Worm (Caenorhabditis elegans) whole organism, young adult: ENCODE measurements around the gene panl-3.
A peak's percentile ranks its signal among the peaks of the same experiment; 100 is the strongest.

Experiments
- D2030.7 ChIP-seq: fragments of 200-800 bp; sonication (Bioruptor generic); IDR thresholded peaks from 2 replicates; pipeline ENCODE4 v1.3.6; 2022; ENCODE audit warnings: missing genetic modification reagents, missing genetic modification characterization, missing compliant biosample characterization
- F23B12.7 ChIP-seq: sonication (generic microtip); optimal IDR thresholded peaks from 2 replicates; lab custom pipeline; 2017; ENCODE audit warnings: missing genetic modification characterization, mild to moderate bottlenecking, missing compliant biosample characterization, antibody characterized with exemption, moderate library complexity; ENCODE audit not compliant: insufficient read depth
- F49E8.2 ChIP-seq: sonication (generic microtip); optimal IDR thresholded peaks from 3 replicates; lab custom pipeline; 2017; ENCODE audit warnings: missing genetic modification characterization, mild to moderate bottlenecking, missing compliant biosample characterization, antibody characterized with exemption, moderate library complexity; ENCODE audit not compliant: insufficient read depth
- F52B5.7 ChIP-seq: sonication (generic microtip); optimal IDR thresholded peaks from 2 replicates; lab custom pipeline; 2016; ENCODE audit warnings: mild to moderate bottlenecking, missing genetic modification characterization, missing compliant biosample characterization
- F57A8.1 ChIP-seq: fragments of 200-800 bp; sonication (Bioruptor generic); optimal IDR thresholded peaks from 2 replicates; lab custom pipeline; 2018; ENCODE audit warnings: mild to moderate bottlenecking, missing genetic modification characterization, moderate library complexity, missing compliant biosample characterization
- Y53F4B.3 ChIP-seq: fragments of 200-800 bp; sonication (Bioruptor generic); IDR thresholded peaks from 2 replicates; pipeline ENCODE4 v1.3.6; 2022; ENCODE audit warnings: missing genetic modification reagents, missing genetic modification characterization, missing compliant biosample characterization
- Y56A3A.18 ChIP-seq: fragments of 200-800 bp; sonication (Bioruptor generic); IDR thresholded peaks from 2 replicates; pipeline ENCODE4 v1.3.6; 2022; ENCODE audit warnings: missing genetic modification reagents, missing genetic modification characterization, missing compliant biosample characterization
- Y79H2A.3 ChIP-seq: fragments of 200-800 bp; sonication (Bioruptor generic); conservative IDR thresholded peaks from 2 replicates; pipeline ENCODE4 v1.3.6; 2022; ENCODE audit warnings: missing genetic modification reagents, missing genetic modification characterization, missing compliant biosample characterization
- Y95B8A.8 ChIP-seq: fragments of 200-800 bp; sonication (Bioruptor generic); IDR thresholded peaks from 2 replicates; pipeline ENCODE4 v1.3.6; 2022; ENCODE audit warnings: missing genetic modification reagents, missing genetic modification characterization, missing compliant biosample characterization
- ZK185.1 ChIP-seq: sonication (generic microtip); optimal IDR thresholded peaks from 2 replicates; lab custom pipeline; 2016; ENCODE audit warnings: mild to moderate bottlenecking, missing genetic modification characterization, missing compliant biosample characterization; ENCODE audit not compliant: poor library complexity, severe bottlenecking
- akir-1 ChIP-seq: fragments of 200-800 bp; sonication (Bioruptor generic); optimal IDR thresholded peaks from 2 replicates; lab custom pipeline; 2018; ENCODE audit warnings: mild to moderate bottlenecking, missing genetic modification characterization, moderate library complexity, missing compliant biosample characterization
- ama-1 ChIP-seq, 3 experiments: fragments of 150-350 bp in 1 of 3; sonication (generic microtip) in 2 of 3; optimal IDR thresholded peaks; 2 replicates each; lab custom pipeline; 2014 to 2018; ENCODE audit warnings: missing biosample characterization in 2 of 3, missing genetic modification characterization in 2 of 3, missing genetic modification reagents in 2 of 3
- aptf-3 ChIP-seq: fragments of 200-800 bp; sonication (Bioruptor generic); IDR thresholded peaks from 2 replicates; pipeline ENCODE4 v1.3.6; 2022; ENCODE audit warnings: missing genetic modification characterization, missing compliant biosample characterization
- attf-6 ChIP-seq: fragments of 200-800 bp; sonication (Bioruptor generic); IDR thresholded peaks from 2 replicates; pipeline ENCODE4 v1.3.6; 2022; ENCODE audit warnings: missing genetic modification reagents, missing genetic modification characterization, missing compliant biosample characterization
- bed-1 ChIP-seq: fragments of 200-800 bp; sonication (Bioruptor generic); IDR thresholded peaks from 2 replicates; pipeline ENCODE4 v1.3.6; 2022; ENCODE audit warnings: missing genetic modification reagents, missing genetic modification characterization, missing compliant biosample characterization
- ceh-27 ChIP-seq: fragments of 200-800 bp; sonication (Bioruptor generic); optimal IDR thresholded peaks from 2 replicates; lab custom pipeline; 2018; ENCODE audit warnings: mild to moderate bottlenecking, missing genetic modification characterization, moderate library complexity, missing compliant biosample characterization
- ceh-58 ChIP-seq: fragments of 200-800 bp; sonication (Bioruptor generic); IDR thresholded peaks from 2 replicates; pipeline ENCODE4 v1.3.6; 2022; ENCODE audit warnings: missing genetic modification characterization, missing compliant biosample characterization
- dpl-1 ChIP-seq: fragments of 150-350 bp; optimal IDR thresholded peaks from 2 replicates; lab custom pipeline; 2014; ENCODE audit warnings: missing biosample characterization, missing genetic modification reagents, missing genetic modification characterization
- ekl-4 ChIP-seq: fragments of 200-800 bp; sonication (Bioruptor generic); IDR thresholded peaks from 2 replicates; pipeline ENCODE4 v1.3.6; 2022; ENCODE audit warnings: missing genetic modification reagents, missing genetic modification characterization, missing compliant biosample characterization
- him-1 ChIP-seq: sonication (generic microtip); optimal IDR thresholded peaks from 2 replicates; lab custom pipeline; 2016; ENCODE audit warnings: missing genotype, missing genetic modification reagents, missing genetic modification characterization, missing compliant biosample characterization
- hlh-12 ChIP-seq: sonication (generic microtip); optimal IDR thresholded peaks from 2 replicates; lab custom pipeline; 2016; ENCODE audit warnings: missing genetic modification characterization, missing compliant biosample characterization
- hrde-1 ChIP-seq: sonication (generic microtip); optimal IDR thresholded peaks from 2 replicates; lab custom pipeline; 2016; ENCODE audit warnings: missing genetic modification characterization, mild to moderate bottlenecking, missing compliant biosample characterization, moderate library complexity, missing genotype, missing genetic modification reagents, borderline replicate concordance
- lag-1 ChIP-seq: fragments of 200-800 bp; sonication (Bioruptor generic); IDR thresholded peaks from 2 replicates; pipeline ENCODE4 v1.3.6; 2022; ENCODE audit warnings: missing genetic modification reagents, missing genetic modification characterization, missing compliant biosample characterization
- lin-26 ChIP-seq: fragments of 200-800 bp; sonication (Bioruptor generic); IDR thresholded peaks from 2 replicates; pipeline ENCODE4 v1.3.6; 2022; ENCODE audit warnings: missing genetic modification reagents, missing genetic modification characterization, missing compliant biosample characterization
- lin-40 ChIP-seq: sonication (generic microtip); optimal IDR thresholded peaks from 2 replicates; lab custom pipeline; 2016; ENCODE audit warnings: missing genetic modification characterization, mild to moderate bottlenecking, missing compliant biosample characterization, missing genotype, missing genetic modification reagents
- lin-54 ChIP-seq: fragments of 200-800 bp; sonication (Bioruptor generic); optimal IDR thresholded peaks from 2 replicates; lab custom pipeline; 2018; ENCODE audit warnings: mild to moderate bottlenecking, missing genetic modification characterization, missing compliant biosample characterization
- lir-1 ChIP-seq: fragments of 200-800 bp; sonication (Bioruptor generic); conservative IDR thresholded peaks from 2 replicates; pipeline ENCODE4 v1.3.6; 2022; ENCODE audit warnings: missing genetic modification reagents, missing genetic modification characterization, missing compliant biosample characterization
- lsl-1 ChIP-seq: fragments of 200-800 bp; sonication (Bioruptor generic); optimal IDR thresholded peaks from 2 replicates; lab custom pipeline; 2018; ENCODE audit warnings: mild to moderate bottlenecking, missing genetic modification characterization, moderate library complexity, missing compliant biosample characterization
- madf-3 ChIP-seq: fragments of 200-800 bp; sonication (Bioruptor generic); IDR thresholded peaks from 2 replicates; pipeline ENCODE4 v1.3.6; 2022; ENCODE audit warnings: missing genetic modification reagents, missing genetic modification characterization, missing compliant biosample characterization
- madf-6 ChIP-seq: fragments of 200-800 bp; sonication (Bioruptor generic); IDR thresholded peaks from 2 replicates; pipeline ENCODE4 v1.3.6; 2022; ENCODE audit warnings: missing genetic modification reagents, missing genetic modification characterization, missing compliant biosample characterization
- mel-28 ChIP-seq: sonication (generic microtip); optimal IDR thresholded peaks from 2 replicates; lab custom pipeline; 2016; ENCODE audit warnings: borderline replicate concordance, mild to moderate bottlenecking, missing genetic modification characterization, missing compliant biosample characterization
- mxl-1 ChIP-seq: sonication (generic microtip); optimal IDR thresholded peaks from 2 replicates; lab custom pipeline; 2016; ENCODE audit warnings: missing genetic modification characterization, missing compliant biosample characterization
- nfya-2 ChIP-seq: fragments of 200-800 bp; sonication (Bioruptor generic); IDR thresholded peaks from 2 replicates; pipeline ENCODE4 v1.3.6; 2022; ENCODE audit warnings: missing genetic modification reagents, missing genetic modification characterization, missing compliant biosample characterization
- nhr-80 ChIP-seq: sonication (generic microtip); optimal IDR thresholded peaks from 2 replicates; lab custom pipeline; 2016; ENCODE audit warnings: missing genetic modification characterization, missing compliant biosample characterization
- rcor-1 ChIP-seq: fragments of 200-800 bp; sonication (Bioruptor generic); IDR thresholded peaks from 2 replicates; pipeline ENCODE4 v1.3.6; 2022; ENCODE audit warnings: missing genetic modification reagents, missing genetic modification characterization, missing compliant biosample characterization
- rec-8 ChIP-seq, 2 experiments: sonication (generic microtip); optimal IDR thresholded peaks; 2 replicates each; lab custom pipeline; 2016; ENCODE audit warnings: mild to moderate bottlenecking in 2 of 2, missing genetic modification characterization in 2 of 2, missing genetic modification reagents in 2 of 2, missing genotype in 2 of 2, missing biosample characterization in 1 of 2, missing compliant biosample characterization in 1 of 2, moderate library complexity in 1 of 2
- sdz-38 ChIP-seq: sonication (generic microtip); optimal IDR thresholded peaks from 2 replicates; lab custom pipeline; 2016; ENCODE audit warnings: missing genotype, missing genetic modification characterization, missing compliant biosample characterization
- sea-2 ChIP-seq: fragments of 200-800 bp; sonication (Bioruptor generic); IDR thresholded peaks from 2 replicates; pipeline ENCODE4 v1.3.6; 2022; ENCODE audit warnings: missing genetic modification characterization, missing compliant biosample characterization
- snpc-1.1 ChIP-seq: sonication (generic microtip); optimal IDR thresholded peaks from 2 replicates; lab custom pipeline; 2017; ENCODE audit warnings: missing genetic modification characterization, mild to moderate bottlenecking, missing compliant biosample characterization, antibody characterized with exemption, moderate library complexity, missing genotype, missing genetic modification reagents; ENCODE audit not compliant: insufficient read depth
- snpc-4 ChIP-seq, 5 experiments: fragments of 150-350 bp in 1 of 5; sonication (generic microtip) in 4 of 5; optimal IDR thresholded peaks; 2 replicates each; lab custom pipeline; 2014 to 2018; ENCODE audit warnings: missing genetic modification characterization in 5 of 5, missing biosample characterization in 3 of 5, antibody characterized with exemption in 2 of 5, mild to moderate bottlenecking in 2 of 5, missing compliant biosample characterization in 2 of 5, missing genotype in 2 of 5, moderate library complexity in 2 of 5, missing genetic modification reagents in 1 of 5
- zim-3 ChIP-seq: sonication (generic microtip); optimal IDR thresholded peaks from 2 replicates; lab custom pipeline; 2017; ENCODE audit warnings: mild to moderate bottlenecking, missing genetic modification characterization, moderate library complexity, missing compliant biosample characterization
- ztf-26 ChIP-seq: sonication (generic microtip); optimal IDR thresholded peaks from 2 replicates; lab custom pipeline; 2017; ENCODE audit warnings: missing genetic modification characterization, missing compliant biosample characterization
- ztf-3 ChIP-seq: fragments of 200-800 bp; sonication (Bioruptor generic); optimal IDR thresholded peaks from 2 replicates; lab custom pipeline; 2018; ENCODE audit warnings: mild to moderate bottlenecking, missing genetic modification characterization, missing compliant biosample characterization
- ztf-6 ChIP-seq: fragments of 200-800 bp; sonication (Bioruptor generic); IDR thresholded peaks from 2 replicates; pipeline ENCODE4 v1.3.6; 2022; ENCODE audit warnings: missing genetic modification reagents, missing genetic modification characterization, missing compliant biosample characterization

The panl-3 gene

DNA sequence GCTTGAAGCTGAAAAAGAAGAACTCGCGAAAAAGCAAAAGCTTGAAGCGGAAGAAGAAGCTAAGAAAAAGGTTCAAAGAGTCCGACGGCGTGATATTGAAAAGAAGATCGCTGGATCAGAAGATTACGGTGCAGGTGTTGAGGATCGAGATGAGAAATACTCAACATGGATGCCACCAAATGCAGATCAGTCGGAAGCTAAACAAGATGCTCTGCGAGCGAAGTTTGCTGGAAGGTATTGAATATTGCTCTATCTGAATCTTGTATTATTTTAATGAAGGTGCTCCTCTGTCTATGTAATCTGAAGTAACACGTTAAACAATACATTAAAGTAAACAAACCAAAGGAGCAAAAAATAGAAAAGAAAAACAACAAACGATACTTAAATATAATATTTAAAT is 16.8 kb upstream of the panl-3 start (continued):
- TF ChIP-seq Y79H2A.3 (GFP tag; lab: Robert Waterston, UW) (0 out of 2 replicates have a peak, but pooled peaks have one; percentile 21), nfya-2 (GFP tag; lab: Robert Waterston, UW) (no peak), him-1 (peak; percentile 73), nhr-80 (no peak), ceh-58 (GFP tag; lab: Robert Waterston, UW) (no peak), sdz-38 (no peak)

DNA sequence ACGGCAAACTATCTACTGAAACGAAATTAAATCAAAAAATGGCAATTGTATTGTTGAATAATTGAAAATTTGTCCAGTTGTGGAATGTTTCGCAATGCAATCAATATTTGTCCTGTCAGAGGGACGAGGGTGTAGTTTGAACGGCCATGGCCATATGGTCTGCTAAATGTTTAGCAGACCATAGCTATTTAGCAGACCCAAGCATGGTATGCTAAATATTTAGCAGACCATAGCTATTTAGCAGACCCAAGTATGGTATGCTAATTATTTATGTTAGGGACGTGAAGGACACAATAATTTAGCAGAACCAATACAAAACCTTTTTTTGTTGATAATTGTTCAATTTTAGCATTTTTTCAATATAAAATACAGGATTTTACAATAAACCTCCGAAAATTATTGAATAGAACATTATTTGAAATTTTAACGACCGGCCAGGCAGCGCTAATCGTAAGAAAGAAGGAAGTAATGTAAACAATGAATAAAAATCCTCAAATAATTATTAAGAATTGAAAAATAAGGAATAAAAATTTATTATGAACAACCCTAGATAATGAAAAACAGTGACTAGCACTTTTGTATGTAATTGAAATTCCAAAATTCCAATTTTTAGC is 13.8 kb upstream of the panl-3 start, which contains the start of gene riok-3:
TSS of gene riok-3 (minus strand) at position 15 of the 614 bp plus-strand sequence.
- peak; percentile 11 for TF ChIP-seq lin-40 (tag; lab: Kevin White, UChicago)
- TF ChIP-seq F52B5.7 (tag; lab: Kevin White, UChicago), result no peak
- TF ChIP-seq lir-1 (GFP tag; lab: Robert Waterston, UW), result no peak
- no peak for TF ChIP-seq akir-1
- TF ChIP-seq madf-3 (GFP tag; lab: Robert Waterston, UW), result no peak
- no peak for TF ChIP-seq sea-2 (GFP tag; lab: Robert Waterston, UW)
- TF ChIP-seq ztf-3 (GFP tag; lab: Kevin White, UChicago), result peak; percentile 19
- no peak for TF ChIP-seq lin-54 (GFP tag; lab: Kevin White, UChicago)
- TF ChIP-seq Y95B8A.8 (GFP tag; lab: Robert Waterston, UW), result peak; percentile 40; the same call in 1 of the 2 replicates
- TF ChIP-seq zim-3 (tag; lab: Kevin White, UChicago), result peak; percentile 67
- TF ChIP-seq Y53F4B.3 (GFP tag; lab: Robert Waterston, UW), result no peak
- no peak for TF ChIP-seq D2030.7 (GFP tag; lab: Robert Waterston, UW)
- no peak for TF ChIP-seq F49E8.2 (tag; lab: Kevin White, UChicago)
- TF ChIP-seq mel-28 (tag; lab: Kevin White, UChicago), result no peak
- TF ChIP-seq bed-1 (GFP tag; lab: Robert Waterston, UW), result no peak
- TF ChIP-seq dpl-1, result no peak
- TF ChIP-seq Y79H2A.3 (GFP tag; lab: Robert Waterston, UW), result 0 out of 2 replicates have a peak, but pooled peaks have one; percentile 68
- no peak for TF ChIP-seq attf-6 (GFP tag; lab: Robert Waterston, UW)
- no peak for TF ChIP-seq lsl-1
- TF ChIP-seq snpc-1.1, result no peak
- TF ChIP-seq aptf-3 (GFP tag; lab: Robert Waterston, UW), result no peak
- no peak for TF ChIP-seq rec-8 (tag; optimal IDR thresholded peaks at IDR 0.05; lab: Kevin White, UChicago)
- TF ChIP-seq ekl-4 (GFP tag; lab: Robert Waterston, UW), result peak; percentile 50
- no peak for TF ChIP-seq F57A8.1 (GFP tag; lab: Kevin White, UChicago)
- no peak for TF ChIP-seq rcor-1
- TF ChIP-seq ztf-26, result peak; percentile 36
- no peak for TF ChIP-seq mxl-1 (tag; lab: Kevin White, UChicago)
- TF ChIP-seq lag-1 (GFP tag; lab: Robert Waterston, UW), result no peak
- TF ChIP-seq ceh-27 (GFP tag; lab: Kevin White, UChicago), result no peak
- no peak for TF ChIP-seq ztf-6 (GFP tag; lab: Robert Waterston, UW)
- TF ChIP-seq sdz-38, result no peak
- TF ChIP-seq F23B12.7 (tag; lab: Kevin White, UChicago), result peak; percentile 21
- no peak for TF ChIP-seq ama-1 (optimal IDR thresholded peaks at IDR 0.05; lab: Kevin White, UChicago)
- TF ChIP-seq ama-1 (GFP tag; optimal IDR thresholded peaks at IDR 0.05; lab: Kevin White, UChicago), result no peak
- TF ChIP-seq lin-26 (GFP tag; lab: Robert Waterston, UW), result 0 out of 2 replicates have a peak, but pooled peaks have one; percentile 25
- TF ChIP-seq ZK185.1 (tag; lab: Kevin White, UChicago), result peak; percentile 40
- peak; percentile 10; the same call in 1 of the 2 replicates for TF ChIP-seq Y56A3A.18
- no peak for TF ChIP-seq snpc-4 (GFP tag; optimal IDR thresholded peaks at IDR 0.05; lab: Kevin White, UChicago)
- TF ChIP-seq snpc-4 (tag; optimal IDR thresholded peaks at IDR 0.05; lab: Kevin White, UChicago), result no peak
- no peak; the same call in 1 of the 2 replicates for TF ChIP-seq madf-6 (GFP tag; lab: Robert Waterston, UW)
- no peak for TF ChIP-seq hrde-1 (tag; lab: Kevin White, UChicago)
- TF ChIP-seq hlh-12 (tag; lab: Kevin White, UChicago), result no peak
